Worm (Caenorhabditis elegans): ENCODE measurements around the gene B0272.4.

B0272.4 gene

DNA sequence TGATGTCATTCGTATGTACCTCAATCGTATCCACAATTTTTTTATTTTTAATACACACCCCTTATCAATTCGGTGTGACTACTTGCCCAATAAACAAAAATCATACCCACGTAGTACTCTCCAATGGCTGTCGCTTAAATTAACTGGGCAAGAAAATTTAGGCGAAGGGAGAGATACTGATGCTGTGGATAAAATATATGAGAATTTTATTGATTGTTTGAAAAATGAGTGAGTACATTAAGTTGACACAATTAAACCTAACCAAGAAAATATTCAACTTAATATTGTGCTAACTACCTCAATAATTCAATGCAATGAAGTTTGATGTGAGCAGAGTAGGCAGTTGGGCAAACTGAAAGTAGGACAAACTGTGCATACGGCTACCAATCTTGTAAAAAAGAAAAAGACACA, 37.5 kb downstream of the B0272.4 start:
- no peak for TF ChIP-seq ztf-28 (GFP tag; IDR thresholded peaks at IDR 0.05)
- TF ChIP-seq lsy-27 (tag; optimal IDR thresholded peaks at IDR 0.05; ENCODE audit: borderline replicate concordance, insufficient read depth) = no peak
- TF ChIP-seq egl-18 (GFP tag; IDR thresholded peaks at IDR 0.05) = peak; percentile 94
- peak; percentile 63 for TF ChIP-seq B0261.1 (tag; optimal IDR thresholded peaks at IDR 0.05)
- TF ChIP-seq madf-8 (GFP tag; conservative IDR thresholded peaks at IDR 0.05) = no peak
- TF ChIP-seq efl-1 (GFP tag; optimal IDR thresholded peaks at IDR 0.05) = no peak
- TF ChIP-seq ama-1 (optimal IDR thresholded peaks at IDR 0.05) = no peak
- TF ChIP-seq ama-1 (GFP tag; optimal IDR thresholded peaks at IDR 0.05) = peak in 1 of 2 experiments; percentile 60
- peak; percentile 89 for TF ChIP-seq lin-26 (GFP tag; IDR thresholded peaks at IDR 0.05)
- no peak for TF ChIP-seq aptf-2 (GFP tag; conservative IDR thresholded peaks at IDR 0.05)
- TF ChIP-seq nfya-2 (GFP tag; IDR thresholded peaks at IDR 0.05) = no peak
- peak; percentile 13 for TF ChIP-seq hlh-12 (tag; optimal IDR thresholded peaks at IDR 0.05)
- peak; percentile 49 for TF ChIP-seq snpc-3.4 (tag; optimal IDR thresholded peaks at IDR 0.05)
- 0 out of 2 replicates have a peak, but pooled peaks have one; percentile 9 for TF ChIP-seq ceh-91 (GFP tag; IDR thresholded peaks at IDR 0.05)
- no peak for TF ChIP-seq madf-6 (GFP tag; IDR thresholded peaks at IDR 0.05)
- peak; percentile 96 for TF ChIP-seq madf-10 (tag; optimal IDR thresholded peaks at IDR 0.05)
- TF ChIP-seq Y53F4B.3 (GFP tag; IDR thresholded peaks at IDR 0.05) = no peak
- TF ChIP-seq mes-4 (tag; optimal IDR thresholded peaks at IDR 0.05) = no peak
- TF ChIP-seq ZK185.1 (tag; optimal IDR thresholded peaks at IDR 0.05; ENCODE audit: poor library complexity, severe bottlenecking) = peak; percentile 98
- TF ChIP-seq T26A5.8 (tag; optimal IDR thresholded peaks at IDR 0.05) = no peak
- peak; percentile 98 for TF ChIP-seq Y56A3A.18 (GFP tag; IDR thresholded peaks at IDR 0.05)
- peak; percentile 96 for TF ChIP-seq F23B12.7 (tag; optimal IDR thresholded peaks at IDR 0.05; ENCODE audit: insufficient read depth)
- TF ChIP-seq F39B2.1 (GFP tag; IDR thresholded peaks at IDR 0.05) = no peak
- TF ChIP-seq ztf-26 (tag; optimal IDR thresholded peaks at IDR 0.05) = peak; percentile 99
- peak; percentile 64 for TF ChIP-seq ztf-18 (tag; optimal IDR thresholded peaks at IDR 0.05)
- TF ChIP-seq Y67H2A.10 (GFP tag; conservative IDR thresholded peaks at IDR 0.05) = peak; percentile 36; the same call in 1 of the 2 replicates
- TF ChIP-seq sptf-2 (GFP tag; optimal IDR thresholded peaks at IDR 0.05) = peak; percentile 70
- TF ChIP-seq pha-4 (tag; optimal IDR thresholded peaks at IDR 0.05) = peak; percentile 91
- TF ChIP-seq dpl-1 (GFP tag; optimal IDR thresholded peaks at IDR 0.05) = no peak
- peak; percentile 99 for TF ChIP-seq tlf-1 (GFP tag; optimal IDR thresholded peaks at IDR 0.05)
- peak; percentile 10; the same call in 1 of the 2 replicates for TF ChIP-seq F33H1.4 (GFP tag; IDR thresholded peaks at IDR 0.05)
- TF ChIP-seq aptf-3 (GFP tag; IDR thresholded peaks at IDR 0.05) = no peak
- TF ChIP-seq ceh-27 (GFP tag; optimal IDR thresholded peaks at IDR 0.05) = peak; percentile 99
- peak; percentile 73 for TF ChIP-seq ceh-79 (tag; optimal IDR thresholded peaks at IDR 0.05)
- no peak for TF ChIP-seq bed-1 (GFP tag; IDR thresholded peaks at IDR 0.05)
- peak; percentile 87 for TF ChIP-seq mcd-1 (GFP tag; IDR thresholded peaks at IDR 0.05)
- TF ChIP-seq repo-1 (tag; optimal IDR thresholded peaks at IDR 0.05) = peak; percentile 100
- TF ChIP-seq ets-4 (GFP tag; optimal IDR thresholded peaks at IDR 0.05) = peak; percentile 81
- no peak for TF ChIP-seq F37B4.10 (GFP tag; IDR thresholded peaks at IDR 0.05)
- peak; percentile 94 for TF ChIP-seq nhr-27 (tag; optimal IDR thresholded peaks at IDR 0.05)
- TF ChIP-seq B0035.1 (tag; optimal IDR thresholded peaks at IDR 0.05) = peak; percentile 96
- TF ChIP-seq xnd-1 (tag; optimal IDR thresholded peaks at IDR 0.05) = no peak
- no peak; the same call in 1 of the 2 replicates for TF ChIP-seq ceh-40 (GFP tag; IDR thresholded peaks at IDR 0.05)
- TF ChIP-seq fkh-3 (tag; optimal IDR thresholded peaks at IDR 0.05) = no peak
- TF ChIP-seq athp-1 (tag; optimal IDR thresholded peaks at IDR 0.05) = peak; percentile 11
- peak; percentile 93 for TF ChIP-seq dpff-1 (tag; optimal IDR thresholded peaks at IDR 0.05)
- TF ChIP-seq ekl-4 (GFP tag; IDR thresholded peaks at IDR 0.05) = peak; percentile 91
- 0 out of 2 replicates have a peak, but pooled peaks have one; percentile 82 for TF ChIP-seq nhr-120 (GFP tag; IDR thresholded peaks at IDR 0.05)
- peak; percentile 70 for TF ChIP-seq attf-5 (GFP tag; optimal IDR thresholded peaks at IDR 0.05)
- peak; percentile 98 for TF ChIP-seq nfyb-1 (GFP tag; IDR thresholded peaks at IDR 0.05)

Measured in whole organism, young adult.